Worm (Caenorhabditis elegans): ENCODE data around the gene srh-32.

ce11 chrV:17722553-17722952, 21.5 kb downstream of the srh-32 start:
- TF ChIP-seq him-1 (tag; optimal IDR thresholded peaks at IDR 0.05) (no peak), W03F9.2 (tag; optimal IDR thresholded peaks at IDR 0.05) (no peak)
